Worm (Caenorhabditis elegans): Measurements from ENCODE around the gene F53H4.6.
A peak's percentile ranks its signal among the peaks of the same experiment; 100 is the strongest.

F53H4.6 gene

ce11 chrX:15841086-15841622, 19.3 kb downstream of the F53H4.6 start, which contains the start of gene serp-1.1:
Gene serp-1.1 (plus strand): TSS chrX:15841572.
- TF ChIP-seq ref-1 (GFP tag; conservative IDR thresholded peaks at IDR 0.05) (no peak), tab-1 (GFP tag; IDR thresholded peaks at IDR 0.05) (no peak; the same call in 1 of the 2 replicates), T22C8.4 (GFP tag; IDR thresholded peaks at IDR 0.05) (no peak), klf-2 (GFP tag; conservative IDR thresholded peaks at IDR 0.05) (no peak), ztf-23 (GFP tag; IDR thresholded peaks at IDR 0.05) (peak; percentile 81), cog-1 (tag; optimal IDR thresholded peaks at IDR 0.05) (peak; percentile 85), flt-1 (GFP tag; IDR thresholded peaks at IDR 0.05) (peak; percentile 88), med-1 (GFP tag; optimal IDR thresholded peaks at IDR 0.05; ENCODE audit: insufficient read depth) (no peak), ztf-29 (GFP tag; IDR thresholded peaks at IDR 0.05) (peak; percentile 61; the same call in 1 of the 2 replicates)

- TF ChIP-seq flt-1 (GFP tag; IDR thresholded peaks at IDR 0.05) (no peak), tab-1 (GFP tag; IDR thresholded peaks at IDR 0.05) (no peak), ztf-23 (GFP tag; IDR thresholded peaks at IDR 0.05) (no peak), klf-2 (GFP tag; conservative IDR thresholded peaks at IDR 0.05) (no peak), ztf-29 (GFP tag; IDR thresholded peaks at IDR 0.05) (no peak), cog-1 (tag; optimal IDR thresholded peaks at IDR 0.05) (no peak), ref-1 (GFP tag; conservative IDR thresholded peaks at IDR 0.05) (no peak), T22C8.4 (GFP tag; IDR thresholded peaks at IDR 0.05) (no peak), med-1 (GFP tag; optimal IDR thresholded peaks at IDR 0.05; ENCODE audit: insufficient read depth) (no peak)
Observed at ce11 chrX:15838496-15838948, 21.9 kb downstream of the F53H4.6 start, which contains the start of gene acox-1.6. Gene acox-1.6 (minus strand): TSS chrX:15838546.

- no peak for TF ChIP-seq ref-1 (GFP tag; conservative IDR thresholded peaks at IDR 0.05)
- no peak for TF ChIP-seq klf-2 (GFP tag; conservative IDR thresholded peaks at IDR 0.05)
- TF ChIP-seq ztf-29 (GFP tag; IDR thresholded peaks at IDR 0.05), result no peak
- TF ChIP-seq tab-1 (GFP tag; IDR thresholded peaks at IDR 0.05), result no peak
- TF ChIP-seq flt-1 (GFP tag; IDR thresholded peaks at IDR 0.05), result no peak
- TF ChIP-seq med-1 (GFP tag; optimal IDR thresholded peaks at IDR 0.05; ENCODE audit: insufficient read depth), result no peak
- TF ChIP-seq cog-1 (tag; optimal IDR thresholded peaks at IDR 0.05), result no peak
- no peak for TF ChIP-seq ztf-23 (GFP tag; IDR thresholded peaks at IDR 0.05)
- TF ChIP-seq T22C8.4 (GFP tag; IDR thresholded peaks at IDR 0.05), result no peak
Observed at ce11 chrX:15831537-15831936, 28.9 kb downstream of the F53H4.6 start.

- no peak for TF ChIP-seq T22C8.4 (GFP tag; IDR thresholded peaks at IDR 0.05)
- no peak for TF ChIP-seq klf-2 (GFP tag; conservative IDR thresholded peaks at IDR 0.05)
- no peak for TF ChIP-seq cog-1 (tag; optimal IDR thresholded peaks at IDR 0.05)
- TF ChIP-seq ztf-23 (GFP tag; IDR thresholded peaks at IDR 0.05), result no peak
- no peak for TF ChIP-seq flt-1 (GFP tag; IDR thresholded peaks at IDR 0.05)
- no peak for TF ChIP-seq med-1 (GFP tag; optimal IDR thresholded peaks at IDR 0.05; ENCODE audit: insufficient read depth)
- TF ChIP-seq ref-1 (GFP tag; conservative IDR thresholded peaks at IDR 0.05), result no peak
- TF ChIP-seq tab-1 (GFP tag; IDR thresholded peaks at IDR 0.05), result no peak
- TF ChIP-seq ztf-29 (GFP tag; IDR thresholded peaks at IDR 0.05), result no peak
Observed at ce11 chrX:15828059-15828458, 32.3 kb downstream of the F53H4.6 start, which contains the start of gene Y7A5A.20. Gene Y7A5A.20 (plus strand): TSS chrX:15828359.

ce11 chrX:15826866-15827265, 33.5 kb downstream of the F53H4.6 start, which contains the start of gene Y7A5A.9:
Gene Y7A5A.9 (plus strand): TSS chrX:15827166.
- no peak for TF ChIP-seq cog-1 (tag; optimal IDR thresholded peaks at IDR 0.05)
- TF ChIP-seq T22C8.4 (GFP tag; IDR thresholded peaks at IDR 0.05), result no peak
- no peak for TF ChIP-seq klf-2 (GFP tag; conservative IDR thresholded peaks at IDR 0.05)
- no peak for TF ChIP-seq med-1 (GFP tag; optimal IDR thresholded peaks at IDR 0.05; ENCODE audit: insufficient read depth)
- no peak for TF ChIP-seq ref-1 (GFP tag; conservative IDR thresholded peaks at IDR 0.05)
- no peak for TF ChIP-seq tab-1 (GFP tag; IDR thresholded peaks at IDR 0.05)
- TF ChIP-seq flt-1 (GFP tag; IDR thresholded peaks at IDR 0.05), result no peak

ce11 chrX:15822197-15822596, 38.2 kb downstream of the F53H4.6 start, which contains the start of gene Y7A5A.8:
Gene Y7A5A.8 (plus strand): TSS chrX:15822497.
- TF ChIP-seq flt-1 (GFP tag; IDR thresholded peaks at IDR 0.05) (no peak), ref-1 (GFP tag; conservative IDR thresholded peaks at IDR 0.05) (no peak), klf-2 (GFP tag; conservative IDR thresholded peaks at IDR 0.05) (no peak), tab-1 (GFP tag; IDR thresholded peaks at IDR 0.05) (no peak), ztf-29 (GFP tag; IDR thresholded peaks at IDR 0.05) (no peak), cog-1 (tag; optimal IDR thresholded peaks at IDR 0.05) (no peak), T22C8.4 (GFP tag; IDR thresholded peaks at IDR 0.05) (no peak), ztf-23 (GFP tag; IDR thresholded peaks at IDR 0.05) (no peak)

- TF ChIP-seq flt-1 (GFP tag; IDR thresholded peaks at IDR 0.05) (no peak), T22C8.4 (GFP tag; IDR thresholded peaks at IDR 0.05) (no peak), tab-1 (GFP tag; IDR thresholded peaks at IDR 0.05) (no peak), med-1 (GFP tag; optimal IDR thresholded peaks at IDR 0.05; ENCODE audit: insufficient read depth) (no peak), cog-1 (tag; optimal IDR thresholded peaks at IDR 0.05) (no peak), ref-1 (GFP tag; conservative IDR thresholded peaks at IDR 0.05) (no peak), ztf-23 (GFP tag; IDR thresholded peaks at IDR 0.05) (no peak), klf-2 (GFP tag; conservative IDR thresholded peaks at IDR 0.05) (no peak), ztf-29 (GFP tag; IDR thresholded peaks at IDR 0.05) (no peak)
Observed at ce11 chrX:15814548-15814947, 45.9 kb downstream of the F53H4.6 start.

ce11 chrX:15811341-15811740, 49.1 kb downstream of the F53H4.6 start:
- TF ChIP-seq tab-1 (GFP tag; IDR thresholded peaks at IDR 0.05), result no peak
- TF ChIP-seq T22C8.4 (GFP tag; IDR thresholded peaks at IDR 0.05), result no peak
- no peak for TF ChIP-seq med-1 (GFP tag; optimal IDR thresholded peaks at IDR 0.05; ENCODE audit: insufficient read depth)
- TF ChIP-seq ztf-23 (GFP tag; IDR thresholded peaks at IDR 0.05), result no peak
- no peak for TF ChIP-seq ref-1 (GFP tag; conservative IDR thresholded peaks at IDR 0.05)
- no peak for TF ChIP-seq cog-1 (tag; optimal IDR thresholded peaks at IDR 0.05)
- no peak for TF ChIP-seq flt-1 (GFP tag; IDR thresholded peaks at IDR 0.05)
- TF ChIP-seq klf-2 (GFP tag; conservative IDR thresholded peaks at IDR 0.05), result no peak
- no peak for TF ChIP-seq ztf-29 (GFP tag; IDR thresholded peaks at IDR 0.05)

- no peak for TF ChIP-seq ztf-23 (GFP tag; IDR thresholded peaks at IDR 0.05)
- no peak for TF ChIP-seq T22C8.4 (GFP tag; IDR thresholded peaks at IDR 0.05)
- no peak for TF ChIP-seq cog-1 (tag; optimal IDR thresholded peaks at IDR 0.05)
- TF ChIP-seq flt-1 (GFP tag; IDR thresholded peaks at IDR 0.05), result no peak
- no peak for TF ChIP-seq ztf-29 (GFP tag; IDR thresholded peaks at IDR 0.05)
Observed at ce11 chrX:15804072-15804471, 56.3 kb downstream of the F53H4.6 start, which contains the start of gene Y7A5A.7. Gene Y7A5A.7 (minus strand): TSS chrX:15804172.

Measured in whole organism, midembryonic.